Fruit fly (Drosophila melanogaster) whole organism, embryonic: ENCODE data around the gene CG13694.

Source experiments
- B-H1 ChIP-seq: fragments of 200-800 bp; sonication (Bioruptor generic); IDR thresholded peaks from 3 replicates; pipeline ENCODE4 v1.3.6; 2022; ENCODE audit warnings: missing biosample characterization, missing genetic modification characterization
- BtbVII ChIP-seq: fragments of 200-800 bp; sonication (Bioruptor generic); optimal IDR thresholded peaks from 3 replicates; lab custom pipeline; 2017; ENCODE audit warnings: missing biosample characterization, mild to moderate bottlenecking, missing genetic modification characterization
- CG10565 ChIP-seq: fragments of 200-800 bp; sonication (Bioruptor generic); optimal IDR thresholded peaks from 3 replicates; lab custom pipeline; 2016; ENCODE audit warnings: missing biosample characterization, mild to moderate bottlenecking, missing genetic modification characterization
- CG11456 ChIP-seq: fragments of 200-800 bp; sonication (Bioruptor generic); IDR thresholded peaks from 3 replicates; pipeline ENCODE4 v1.3.6; 2022; ENCODE audit warnings: missing biosample characterization, missing genetic modification characterization
- CG11723 ChIP-seq: fragments of 200-800 bp; sonication (Bioruptor generic); optimal IDR thresholded peaks from 2 replicates; lab custom pipeline; 2017; ENCODE audit warnings: missing biosample characterization, mild to moderate bottlenecking, missing genetic modification characterization
- CG12104 ChIP-seq: fragments of 200-800 bp; sonication (Bioruptor generic); optimal IDR thresholded peaks from 3 replicates; lab custom pipeline; 2016; ENCODE audit warnings: missing biosample characterization, missing genetic modification characterization
- CG13287 ChIP-seq: fragments of 200-800 bp; sonication (Bioruptor generic); IDR thresholded peaks from 2 replicates; pipeline ENCODE4 v1.3.6; 2022; ENCODE audit warnings: missing biosample characterization, missing genetic modification characterization; ENCODE audit not compliant: partially characterized antibody
- CG1602 ChIP-seq: fragments of 200-800 bp; sonication (Bioruptor generic); optimal IDR thresholded peaks from 3 replicates; lab custom pipeline; 2016; ENCODE audit warnings: missing biosample characterization, missing genetic modification characterization
- CG1792 ChIP-seq: fragments of 200-800 bp; sonication (Bioruptor generic); optimal IDR thresholded peaks from 2 replicates; lab custom pipeline; 2016; ENCODE audit warnings: missing biosample characterization, missing genetic modification characterization
- CG18599 ChIP-seq: fragments of 200-800 bp; sonication (Bioruptor generic); optimal IDR thresholded peaks from 3 replicates; lab custom pipeline; 2017; ENCODE audit warnings: missing biosample characterization, missing genetic modification characterization, mild to moderate bottlenecking, moderate library complexity, missing genetic modification reagents
- CG30020 ChIP-seq: fragments of 200-800 bp; optimal IDR thresholded peaks from 2 replicates; lab custom pipeline; 2019; ENCODE audit warnings: missing biosample characterization, mild to moderate bottlenecking, missing genetic modification characterization, moderate library complexity
- CG32772 ChIP-seq: fragments of 200-800 bp; sonication (Bioruptor generic); IDR thresholded peaks from 2 replicates; pipeline ENCODE4 v1.3.6; 2022; ENCODE audit warnings: missing biosample characterization, missing genetic modification characterization
- CG34376 ChIP-seq: fragments of 200-800 bp; sonication (Bioruptor generic); optimal IDR thresholded peaks from 2 replicates; lab custom pipeline; 2018; ENCODE audit warnings: missing biosample characterization, mild to moderate bottlenecking, missing genetic modification characterization
- CG4707 ChIP-seq: fragments of 200-800 bp; sonication (Bioruptor generic); optimal IDR thresholded peaks from 2 replicates; lab custom pipeline; 2018; ENCODE audit warnings: missing biosample characterization, mild to moderate bottlenecking, missing genetic modification characterization, moderate library complexity
- CG4854 ChIP-seq: fragments of 200-800 bp; sonication (Bioruptor generic); optimal IDR thresholded peaks from 2 replicates; lab custom pipeline; 2016; ENCODE audit warnings: missing biosample characterization, missing genetic modification characterization, inconsistent platforms
- CG7928 ChIP-seq: fragments of 200-800 bp; sonication (Bioruptor generic); optimal IDR thresholded peaks from 2 replicates; lab custom pipeline; 2017; ENCODE audit warnings: missing biosample characterization, mild to moderate bottlenecking, missing genetic modification characterization
- CG8924 ChIP-seq: fragments of 200-800 bp; optimal IDR thresholded peaks from 3 replicates; lab custom pipeline; 2019; ENCODE audit warnings: missing biosample characterization, mild to moderate bottlenecking, missing genetic modification characterization, moderate library complexity
- D19B ChIP-seq: fragments of 200-800 bp; sonication (Bioruptor generic); optimal IDR thresholded peaks from 2 replicates; lab custom pipeline; 2017; ENCODE audit warnings: missing biosample characterization, mild to moderate bottlenecking, missing genetic modification characterization
- Dll ChIP-seq: fragments of 200-800 bp; sonication (Bioruptor generic); IDR thresholded peaks from 4 replicates; pipeline ENCODE4 v1.3.6; 2022; ENCODE audit warnings: missing biosample characterization, missing genetic modification characterization; ENCODE audit not compliant: partially characterized antibody
- Dref ChIP-seq: fragments of 200-800 bp; sonication (Bioruptor generic); IDR thresholded peaks from 2 replicates; pipeline ENCODE4 v1.3.6; 2022; ENCODE audit warnings: missing biosample characterization, missing genetic modification characterization
- Drgx ChIP-seq: fragments of 200-800 bp; sonication (Bioruptor generic); IDR thresholded peaks from 2 replicates; pipeline ENCODE4 v1.3.6; 2022; ENCODE audit warnings: missing biosample characterization, missing genetic modification characterization
- HHEX ChIP-seq: fragments of 200-800 bp; sonication (Bioruptor generic); optimal IDR thresholded peaks from 3 replicates; lab custom pipeline; 2017; ENCODE audit warnings: missing biosample characterization, mild to moderate bottlenecking, missing genetic modification characterization, missing genetic modification reagents
- HLHmδ ChIP-seq: fragments of 200-800 bp; sonication (Bioruptor generic); optimal IDR thresholded peaks from 2 replicates; lab custom pipeline; 2018; ENCODE audit warnings: missing biosample characterization, mild to moderate bottlenecking, missing genetic modification characterization, moderate library complexity
- HmgD ChIP-seq: fragments of 200-800 bp; sonication (Bioruptor generic); optimal IDR thresholded peaks from 3 replicates; lab custom pipeline; 2016; ENCODE audit warnings: missing biosample characterization, missing genetic modification characterization
- HmgZ ChIP-seq: fragments of 200-800 bp; sonication (Bioruptor generic); optimal IDR thresholded peaks from 2 replicates; lab custom pipeline; 2018; ENCODE audit warnings: missing biosample characterization, mild to moderate bottlenecking, missing genetic modification characterization
- Med ChIP-seq: fragments of 200-800 bp; sonication (Bioruptor generic); peaks from one replicate; lab custom pipeline; 2016; ENCODE audit warnings: missing biosample characterization, missing genetic modification characterization, mild to moderate bottlenecking, inconsistent platforms, moderate library complexity
- NC2α ChIP-seq: fragments of 200-800 bp; sonication (Bioruptor generic); optimal IDR thresholded peaks from 2 replicates; lab custom pipeline; 2016; ENCODE audit warnings: missing biosample characterization, missing genetic modification characterization
- NC2β ChIP-seq: fragments of 200-800 bp; sonication (Bioruptor generic); optimal IDR thresholded peaks from 2 replicates; lab custom pipeline; 2016; ENCODE audit warnings: missing biosample characterization, missing genetic modification characterization
- Nf-YB ChIP-seq: fragments of 200-800 bp; sonication (Bioruptor generic); optimal IDR thresholded peaks from 3 replicates; lab custom pipeline; 2019; ENCODE audit warnings: missing biosample characterization, mild to moderate bottlenecking, missing genetic modification characterization, moderate library complexity
- Ravus ChIP-seq: fragments of 200-800 bp; sonication (Bioruptor generic); IDR thresholded peaks from 2 replicates; pipeline ENCODE4 v1.3.6; 2022; ENCODE audit warnings: missing biosample characterization, missing genetic modification characterization
- TFAM ChIP-seq: fragments of 200-800 bp; sonication (Bioruptor generic); optimal IDR thresholded peaks from 2 replicates; lab custom pipeline; 2017; ENCODE audit warnings: missing biosample characterization, missing genetic modification characterization, inconsistent platforms
- Usf ChIP-seq: fragments of 200-800 bp; sonication (Bioruptor generic); optimal IDR thresholded peaks from 2 replicates; lab custom pipeline; 2017; ENCODE audit warnings: missing genotype, missing biosample characterization, missing genetic modification characterization
- bigmax ChIP-seq: fragments of 200-800 bp; sonication (Bioruptor generic); optimal IDR thresholded peaks from 2 replicates; lab custom pipeline; 2018; ENCODE audit warnings: missing biosample characterization, mild to moderate bottlenecking, missing genetic modification characterization
- eyg ChIP-seq: fragments of 200-800 bp; sonication (Bioruptor generic); optimal IDR thresholded peaks from 3 replicates; lab custom pipeline; 2016; ENCODE audit warnings: missing biosample characterization, missing genetic modification characterization
- gt ChIP-seq: fragments of 200-800 bp; sonication (Bioruptor generic); IDR thresholded peaks from 2 replicates; pipeline ENCODE4 v1.3.6; 2022; ENCODE audit warnings: missing biosample characterization, missing genetic modification characterization
- ken ChIP-seq: fragments of 200-800 bp; sonication (Bioruptor generic); IDR thresholded peaks from 3 replicates; pipeline ENCODE4 v1.3.6; 2022; ENCODE audit warnings: missing biosample characterization, missing genetic modification characterization
- klu ChIP-seq: fragments of 200-800 bp; sonication (Bioruptor generic); IDR thresholded peaks from 2 replicates; pipeline ENCODE4 v1.3.6; 2022; ENCODE audit warnings: missing biosample characterization, missing genetic modification characterization
- lola ChIP-seq, 3 experiments: fragments of >200 bp in 2 of 3; fragments of 200-800 bp in 1 of 3; sonication (Bioruptor generic) in 1 of 3; optimal IDR thresholded peaks; 2 replicates each; lab custom pipeline; 2017 to 2019; ENCODE audit warnings: missing biosample characterization in 3 of 3, missing genetic modification characterization in 3 of 3, mild to moderate bottlenecking in 1 of 3, moderate library complexity in 1 of 3
- lov ChIP-seq, 2 experiments: fragments of 200-800 bp in 1 of 2; fragments of >200 bp in 1 of 2; sonication (Bioruptor generic) in 1 of 2; IDR thresholded peaks in 1 of 2; optimal IDR thresholded peaks in 1 of 2; 2 replicates in 1 of 2; 3 replicates in 1 of 2; pipeline versions ENCODE4 v1.3.6 to Lab custom; 2017 to 2022; ENCODE audit warnings: missing biosample characterization in 1 of 2, missing genetic modification characterization in 1 of 2
- nerfin-2 ChIP-seq: fragments of 200-800 bp; sonication (Bioruptor generic); IDR thresholded peaks from 2 replicates; pipeline ENCODE4 v1.3.6; 2022; ENCODE audit warnings: missing biosample characterization, missing genetic modification characterization; ENCODE audit not compliant: partially characterized antibody
- pnt ChIP-seq: fragments of 200-800 bp; sonication (Bioruptor generic); optimal IDR thresholded peaks from 3 replicates; lab custom pipeline; 2016; ENCODE audit warnings: missing biosample characterization, missing genetic modification characterization
- pros ChIP-seq: fragments of 200-800 bp; sonication (Bioruptor generic); optimal IDR thresholded peaks from 3 replicates; lab custom pipeline; 2019; ENCODE audit warnings: missing biosample characterization, mild to moderate bottlenecking, missing genetic modification characterization, moderate library complexity
- run ChIP-seq: fragments of 200-800 bp; sonication (Bioruptor generic); optimal IDR thresholded peaks from 3 replicates; lab custom pipeline; 2018; ENCODE audit warnings: missing biosample characterization, mild to moderate bottlenecking, missing genetic modification characterization
- sens-2 ChIP-seq: fragments of 200-800 bp; sonication (Bioruptor generic); IDR thresholded peaks from 2 replicates; pipeline ENCODE4 v1.3.6; 2022; ENCODE audit warnings: missing biosample characterization, missing genetic modification characterization
- slp2 ChIP-seq: fragments of 200-800 bp; sonication (Bioruptor generic); optimal IDR thresholded peaks from 2 replicates; lab custom pipeline; 2016; ENCODE audit warnings: missing biosample characterization, missing genetic modification characterization
- sna ChIP-seq: fragments of 200-800 bp; sonication (Bioruptor generic); IDR thresholded peaks from 2 replicates; pipeline ENCODE4 v1.3.6; 2022; ENCODE audit warnings: missing biosample characterization, missing genetic modification characterization; ENCODE audit not compliant: partially characterized antibody
- stc ChIP-seq: fragments of 200-800 bp; sonication (Bioruptor generic); IDR thresholded peaks from 2 replicates; pipeline ENCODE4 v1.3.6; 2022; ENCODE audit warnings: missing biosample characterization, missing genetic modification characterization
- trem ChIP-seq: fragments of 200-800 bp; optimal IDR thresholded peaks from 3 replicates; lab custom pipeline; 2019; ENCODE audit warnings: missing biosample characterization, mild to moderate bottlenecking, missing genetic modification characterization, moderate library complexity
- tx ChIP-seq: fragments of 200-800 bp; sonication (Bioruptor generic); optimal IDR thresholded peaks from 2 replicates; lab custom pipeline; 2016; ENCODE audit warnings: missing biosample characterization, missing genetic modification characterization

The CG13694 gene

DNA sequence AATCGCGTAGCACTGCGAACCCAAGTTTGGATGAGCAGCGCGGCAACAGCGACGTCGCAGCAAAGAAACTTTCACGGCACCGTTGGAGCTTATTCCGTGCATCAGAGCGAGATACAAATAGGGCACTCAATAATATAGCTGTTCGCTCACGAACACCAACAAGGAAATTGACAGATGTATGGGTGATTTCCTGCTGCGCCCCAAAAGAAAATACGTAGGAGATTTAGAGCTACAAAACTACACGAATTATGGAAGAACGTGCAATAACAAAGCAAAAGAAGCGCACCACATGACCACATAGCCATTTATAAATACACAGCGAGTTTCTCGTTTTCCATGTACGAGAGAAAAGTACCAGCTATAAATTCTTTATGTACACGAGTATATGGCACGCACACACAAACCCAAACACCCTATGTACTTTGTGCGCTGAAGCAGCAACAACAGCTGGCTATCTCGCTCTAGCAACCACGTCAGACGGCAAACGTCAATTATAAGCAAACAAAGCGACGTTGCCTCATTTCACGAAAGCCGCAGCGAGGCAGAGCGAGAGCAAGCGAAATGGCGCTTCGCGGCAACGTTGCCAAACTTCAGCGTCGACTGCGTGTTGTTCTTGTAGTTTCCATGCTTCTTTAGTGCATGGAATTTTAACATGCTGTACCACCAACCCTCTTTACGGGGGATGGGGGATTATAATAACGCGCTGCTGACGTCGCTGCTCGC is 45.3 kb upstream of the CG13694 start (continued):
- TF ChIP-seq pros (peak; percentile 96), Med (GFP tag; lab: Kevin White, UChicago) (peak; percentile 76), Ravus (GFP tag; lab: Robert Waterston, UW) (no peak), CG4707 (peak; percentile 28), tx (GFP tag; lab: Kevin White, UChicago) (no peak), TFAM (GFP tag; lab: Kevin White, UChicago) (no peak), CG7928 (GFP tag; lab: Kevin White, UChicago) (peak; percentile 16), B-H1 (GFP tag; lab: Robert Waterston, UW) (no peak), nerfin-2 (GFP tag; lab: Robert Waterston, UW) (no peak), lola (GFP tag; optimal IDR thresholded peaks at IDR 0.05; lab: Kevin White, UChicago) (no peak), sens-2 (GFP tag; lab: Robert Waterston, UW) (no peak), eyg (peak; percentile 12), CG30020 (tag; lab: Kevin White, UChicago) (no peak), CG18599 (GFP tag; lab: Kevin White, UChicago) (peak; percentile 64), Dll (no peak), CG32772 (no peak), bigmax (GFP tag; lab: Kevin White, UChicago) (no peak), Dref (GFP tag; lab: Robert Waterston, UW) (no peak), D19B (GFP tag; lab: Kevin White, UChicago) (no peak), lov (optimal IDR thresholded peaks at IDR 0.05; lab: Kevin White, UChicago) (no peak), lov (GFP tag; IDR thresholded peaks at IDR 0.05; lab: Robert Waterston, UW) (no peak), CG8924 (peak; percentile 52), sna (GFP tag; lab: Robert Waterston, UW) (no peak), HHEX (GFP tag; lab: Kevin White, UChicago) (peak; percentile 48), ken (GFP tag; lab: Robert Waterston, UW) (no peak), CG11456 (GFP tag; lab: Robert Waterston, UW) (no peak), CG4854 (no peak), Usf (GFP tag; lab: Kevin White, UChicago) (no peak), HmgD (peak; percentile 9), CG1602 (GFP tag; lab: Kevin White, UChicago) (no peak), CG34376 (GFP tag; lab: Kevin White, UChicago) (peak; percentile 85), CG12104 (peak; percentile 44), trem (tag; lab: Kevin White, UChicago) (peak; percentile 20), CG10565 (GFP tag; lab: Kevin White, UChicago) (no peak), NC2α (GFP tag; lab: Kevin White, UChicago) (no peak), slp2 (GFP tag; lab: Kevin White, UChicago) (no peak), BtbVII (peak; percentile 52), NC2β (GFP tag; lab: Kevin White, UChicago) (no peak), HLHmδ (GFP tag; lab: Kevin White, UChicago) (peak; percentile 76), HmgZ (tag; lab: Kevin White, UChicago) (peak; percentile 9), Nf-YB (GFP tag; lab: Kevin White, UChicago) (peak; percentile 40), stc (GFP tag; lab: Robert Waterston, UW) (no peak), pnt (GFP tag; lab: Kevin White, UChicago) (no peak), klu (no peak), CG11723 (GFP tag; lab: Kevin White, UChicago) (peak; percentile 25), CG13287 (GFP tag; lab: Robert Waterston, UW) (no peak), CG1792 (no peak), Drgx (no peak), gt (GFP tag; lab: Robert Waterston, UW) (no peak), run (tag; lab: Kevin White, UChicago) (no peak)
